Worm (Caenorhabditis elegans) whole organism, L1 larva: ENCODE results near the gene pqn-39.

ENCODE experiments used
- irx-1 ChIP-seq: sonication (generic microtip); optimal IDR thresholded peaks from 2 replicates; lab custom pipeline; 2016; ENCODE audit warnings: missing genetic modification characterization, missing compliant biosample characterization
- lin-39 ChIP-seq: fragments of 150-350 bp; optimal IDR thresholded peaks from 2 replicates; lab custom pipeline; 2014; ENCODE audit warnings: missing biosample characterization, missing genetic modification reagents, missing genetic modification characterization
- lir-3 ChIP-seq: sonication (generic microtip); optimal IDR thresholded peaks from 2 replicates; lab custom pipeline; 2016; ENCODE audit warnings: mild to moderate bottlenecking, missing genetic modification characterization, moderate library complexity, missing compliant biosample characterization; ENCODE audit not compliant: poor library complexity
- tbx-2 ChIP-seq: sonication (generic microtip); optimal IDR thresholded peaks from 2 replicates; lab custom pipeline; 2016; ENCODE audit warnings: missing genetic modification characterization, missing compliant biosample characterization
- unc-62 ChIP-seq: fragments of 150-350 bp; optimal IDR thresholded peaks from 2 replicates; lab custom pipeline; 2014; ENCODE audit warnings: missing biosample characterization, missing genetic modification reagents, missing genetic modification characterization

DNA sequence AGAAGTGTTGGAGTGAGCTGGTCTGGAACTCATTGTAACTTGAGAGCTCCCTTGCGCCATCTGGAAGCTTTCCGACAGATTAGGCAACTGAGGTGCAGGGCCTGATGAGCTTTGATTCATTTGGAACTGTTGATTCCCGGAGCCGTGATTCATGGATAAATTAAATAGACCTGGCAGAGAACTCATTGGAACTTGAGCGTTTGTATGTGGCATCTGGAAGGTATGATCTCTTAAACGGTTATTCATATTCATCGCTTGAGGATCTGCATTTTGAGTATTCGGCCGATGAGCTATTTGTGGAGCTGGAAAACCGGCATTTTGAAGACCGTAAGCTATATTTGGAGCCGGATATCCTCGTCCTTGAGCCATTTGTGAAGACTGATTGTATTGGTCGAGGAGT is 39.9 kb downstream of the pqn-39 start:
- TF ChIP-seq irx-1 (tag; lab: Kevin White, UChicago) (no peak), lir-3 (no peak), unc-62 (GFP tag; lab: Kevin White, UChicago) (no peak), tbx-2 (tag; lab: Kevin White, UChicago) (no peak), lin-39 (tag; lab: Kevin White, UChicago) (no peak)
